Fruit fly (Drosophila melanogaster) whole organism, embryonic: Measurements from ENCODE around the gene SmydA-2.
A peak's percentile ranks its signal among the peaks of the same experiment; 100 is the strongest.

ENCODE experiments used
- Bdp1 ChIP-seq: fragments of 200-800 bp; sonication (Bioruptor generic); optimal IDR thresholded peaks from 3 replicates; lab custom pipeline; 2016; ENCODE audit warnings: missing biosample characterization, missing genetic modification characterization
- Bgb ChIP-seq: fragments of 200-800 bp; sonication (Bioruptor generic); IDR thresholded peaks from 2 replicates; pipeline ENCODE4 v1.3.6; 2022; ENCODE audit warnings: missing biosample characterization, missing genetic modification characterization; ENCODE audit not compliant: partially characterized antibody
- CG10274 ChIP-seq: fragments of 200-800 bp; sonication (Bioruptor generic); optimal IDR thresholded peaks from 3 replicates; lab custom pipeline; 2017; ENCODE audit warnings: missing biosample characterization, mild to moderate bottlenecking, missing genetic modification characterization
- CG10543 ChIP-seq: fragments of 200-800 bp; sonication (Bioruptor generic); optimal IDR thresholded peaks from 3 replicates; lab custom pipeline; 2017; ENCODE audit warnings: missing biosample characterization, mild to moderate bottlenecking, missing genetic modification characterization, moderate library complexity
- CG10565 ChIP-seq: fragments of 200-800 bp; sonication (Bioruptor generic); optimal IDR thresholded peaks from 3 replicates; lab custom pipeline; 2016; ENCODE audit warnings: missing biosample characterization, mild to moderate bottlenecking, missing genetic modification characterization
- CG11093 ChIP-seq: fragments of 200-800 bp; sonication (Bioruptor generic); IDR thresholded peaks from 3 replicates; pipeline ENCODE4 v1.3.6; 2022; ENCODE audit warnings: missing biosample characterization, missing genetic modification characterization
- CG11696 ChIP-seq: fragments of 200-800 bp; sonication (Bioruptor generic); IDR thresholded peaks from 2 replicates; pipeline ENCODE4 v1.3.6; 2022; ENCODE audit warnings: missing biosample characterization, missing genetic modification characterization
- CG12391 ChIP-seq: fragments of 200-800 bp; sonication (Bioruptor generic); optimal IDR thresholded peaks from 3 replicates; lab custom pipeline; 2018; ENCODE audit warnings: missing biosample characterization, mild to moderate bottlenecking, missing genetic modification characterization, moderate library complexity
- CG14965 ChIP-seq: fragments of 200-800 bp; sonication (Bioruptor generic); optimal IDR thresholded peaks from 2 replicates; lab custom pipeline; 2016; ENCODE audit warnings: missing biosample characterization, missing genetic modification characterization, borderline replicate concordance
- CG1529 ChIP-seq: fragments of 200-800 bp; sonication (Bioruptor generic); optimal IDR thresholded peaks from 3 replicates; lab custom pipeline; 2018; ENCODE audit warnings: missing biosample characterization, missing genetic modification characterization
- CG16813 ChIP-seq: fragments of 200-800 bp; sonication (Bioruptor generic); IDR thresholded peaks from 3 replicates; pipeline ENCODE4 v1.3.6; 2022; ENCODE audit warnings: missing biosample characterization, missing genetic modification characterization; ENCODE audit not compliant: partially characterized antibody
- CG17361 ChIP-seq: fragments of 200-800 bp; sonication (Bioruptor generic); IDR thresholded peaks from 3 replicates; pipeline ENCODE4 v1.3.6; 2022; ENCODE audit warnings: missing biosample characterization, missing genetic modification characterization
- CG17829 ChIP-seq: fragments of 200-800 bp; optimal IDR thresholded peaks from 2 replicates; lab custom pipeline; 2019; ENCODE audit warnings: missing biosample characterization, mild to moderate bottlenecking, missing genetic modification characterization, moderate library complexity
- CG17912 ChIP-seq: fragments of 200-800 bp; sonication (Bioruptor generic); optimal IDR thresholded peaks from 2 replicates; lab custom pipeline; 2018; ENCODE audit warnings: missing biosample characterization, mild to moderate bottlenecking, missing genetic modification characterization
- CG18011 ChIP-seq: fragments of 200-800 bp; sonication (Bioruptor generic); optimal IDR thresholded peaks from 2 replicates; lab custom pipeline; 2017; ENCODE audit warnings: missing biosample characterization, missing genetic modification characterization, mild to moderate bottlenecking, moderate library complexity, missing genotype
- CG18599 ChIP-seq: fragments of 200-800 bp; sonication (Bioruptor generic); optimal IDR thresholded peaks from 3 replicates; lab custom pipeline; 2017; ENCODE audit warnings: missing biosample characterization, missing genetic modification characterization, mild to moderate bottlenecking, moderate library complexity, missing genetic modification reagents
- CG2712 ChIP-seq: fragments of 200-800 bp; optimal IDR thresholded peaks from 3 replicates; lab custom pipeline; 2019; ENCODE audit warnings: missing biosample characterization, mild to moderate bottlenecking, missing genetic modification characterization, moderate library complexity
- CG3995 ChIP-seq: fragments of 200-800 bp; sonication (Bioruptor generic); optimal IDR thresholded peaks from 3 replicates; lab custom pipeline; 2016; ENCODE audit warnings: missing biosample characterization, missing genetic modification characterization
- CG5953 ChIP-seq: fragments of 200-800 bp; sonication (Bioruptor generic); IDR thresholded peaks from 2 replicates; pipeline ENCODE4 v1.3.6; 2022; ENCODE audit warnings: missing biosample characterization, missing genetic modification characterization
- CG6175 ChIP-seq: fragments of 200-800 bp; sonication (Bioruptor generic); IDR thresholded peaks from 3 replicates; pipeline ENCODE4 v1.3.6; 2022; ENCODE audit warnings: missing biosample characterization, missing genetic modification characterization
- CG7372 ChIP-seq: fragments of 200-800 bp; sonication (Bioruptor generic); IDR thresholded peaks from 2 replicates; pipeline ENCODE4 v1.3.6; 2022; ENCODE audit warnings: missing biosample characterization, missing genetic modification characterization
- CG8281 ChIP-seq: fragments of 200-800 bp; sonication (Bioruptor generic); optimal IDR thresholded peaks from 2 replicates; lab custom pipeline; 2018; ENCODE audit warnings: missing biosample characterization, mild to moderate bottlenecking, missing genetic modification characterization, moderate library complexity
- Deaf1 ChIP-seq: fragments of 200-800 bp; optimal IDR thresholded peaks from 3 replicates; lab custom pipeline; 2019; ENCODE audit warnings: missing biosample characterization, mild to moderate bottlenecking, missing genetic modification characterization, moderate library complexity
- Ets65A ChIP-seq: fragments of 200-800 bp; sonication (Bioruptor generic); peaks from one replicate; lab custom pipeline; 2016; ENCODE audit warnings: missing biosample characterization, missing genetic modification characterization
- Fer2 ChIP-seq: fragments of 200-800 bp; sonication (Bioruptor generic); optimal IDR thresholded peaks from 2 replicates; lab custom pipeline; 2018; ENCODE audit warnings: missing biosample characterization, mild to moderate bottlenecking, missing genetic modification characterization, moderate library complexity
- Hr3 ChIP-seq: fragments of 200-800 bp; sonication (Bioruptor generic); optimal IDR thresholded peaks from 3 replicates; lab custom pipeline; 2016; ENCODE audit warnings: missing biosample characterization, missing genetic modification characterization
- Hr39 ChIP-seq: fragments of >200 bp; optimal IDR thresholded peaks from 2 replicates; lab custom pipeline; 2017
- Med ChIP-seq: fragments of 200-800 bp; sonication (Bioruptor generic); peaks from one replicate; lab custom pipeline; 2016; ENCODE audit warnings: missing biosample characterization, missing genetic modification characterization, mild to moderate bottlenecking, inconsistent platforms, moderate library complexity
- Optix ChIP-seq: fragments of 200-800 bp; sonication (Bioruptor generic); IDR thresholded peaks from 3 replicates; pipeline ENCODE4 v1.3.6; 2022; ENCODE audit warnings: missing biosample characterization, missing genetic modification characterization
- Pdp1 ChIP-seq, 2 experiments: fragments of 200-800 bp; sonication (Bioruptor generic); optimal IDR thresholded peaks; 3 replicates each; lab custom pipeline; 2016; ENCODE audit warnings: missing biosample characterization in 2 of 2, missing genetic modification characterization in 2 of 2, mild to moderate bottlenecking in 1 of 2, moderate library complexity in 1 of 2
- Tbp ChIP-seq: fragments of >200 bp; optimal IDR thresholded peaks from 2 replicates; lab custom pipeline; 2018; ENCODE audit warnings: missing biosample characterization, missing genetic modification characterization
- br ChIP-seq: fragments of >200 bp; optimal IDR thresholded peaks from 2 replicates; lab custom pipeline; 2017
- chinmo ChIP-seq: fragments of 200-800 bp; sonication (Bioruptor generic); IDR thresholded peaks from 4 replicates; pipeline ENCODE4 v1.3.6; 2022; ENCODE audit warnings: missing biosample characterization, missing genetic modification characterization; ENCODE audit not compliant: partially characterized antibody
- croc ChIP-seq: fragments of 200-800 bp; sonication (Bioruptor generic); conservative IDR thresholded peaks from 3 replicates; pipeline ENCODE4 v1.3.6; 2022; ENCODE audit warnings: missing biosample characterization, missing genetic modification characterization
- cwo ChIP-seq: fragments of 200-800 bp; sonication (Bioruptor generic); optimal IDR thresholded peaks from 3 replicates; lab custom pipeline; 2017; ENCODE audit warnings: missing biosample characterization, missing genetic modification characterization, mild to moderate bottlenecking, moderate library complexity, missing genetic modification reagents
- fd102C ChIP-seq: fragments of 200-800 bp; sonication (Bioruptor generic); optimal IDR thresholded peaks from 2 replicates; lab custom pipeline; 2018; ENCODE audit warnings: missing biosample characterization, mild to moderate bottlenecking, missing genetic modification characterization, moderate library complexity
- gce ChIP-seq: fragments of 200-800 bp; sonication (Bioruptor generic); IDR thresholded peaks from 3 replicates; pipeline ENCODE4 v1.3.6; 2022; ENCODE audit warnings: missing biosample characterization, missing genetic modification characterization
- gfzf ChIP-seq: fragments of 200-800 bp; sonication (Bioruptor generic); optimal IDR thresholded peaks from 2 replicates; lab custom pipeline; 2016; ENCODE audit warnings: missing biosample characterization, mild to moderate bottlenecking, missing genetic modification characterization, moderate library complexity
- maf-S ChIP-seq: fragments of 200-800 bp; sonication (Bioruptor generic); optimal IDR thresholded peaks from 2 replicates; lab custom pipeline; 2016; ENCODE audit warnings: missing biosample characterization, missing genetic modification characterization
- pzg ChIP-seq: fragments of 200-800 bp; sonication (Bioruptor generic); optimal IDR thresholded peaks from 3 replicates; lab custom pipeline; 2018; ENCODE audit warnings: missing biosample characterization, mild to moderate bottlenecking, missing genetic modification characterization, moderate library complexity
- repo ChIP-seq: fragments of 200-800 bp; sonication (Bioruptor generic); optimal IDR thresholded peaks from 2 replicates; lab custom pipeline; 2016; ENCODE audit warnings: missing biosample characterization, missing genetic modification characterization
- sens ChIP-seq: fragments of 200-800 bp; sonication (Bioruptor generic); peaks from one replicate; lab custom pipeline; 2016; ENCODE audit warnings: missing biosample characterization, missing genetic modification characterization
- shn ChIP-seq: fragments of 200-800 bp; sonication (Bioruptor generic); optimal IDR thresholded peaks from 3 replicates; lab custom pipeline; 2016; ENCODE audit warnings: missing biosample characterization, missing genetic modification characterization
- slbo ChIP-seq: fragments of 200-800 bp; sonication (Bioruptor generic); IDR thresholded peaks from 2 replicates; pipeline ENCODE4 v1.3.6; 2022; ENCODE audit warnings: missing biosample characterization, missing genetic modification characterization
- sr ChIP-seq: fragments of 200-800 bp; sonication (Bioruptor generic); IDR thresholded peaks from 3 replicates; pipeline ENCODE4 v1.3.6; 2022; ENCODE audit warnings: missing biosample characterization, missing genetic modification characterization
- toy ChIP-seq: fragments of 200-800 bp; sonication (Bioruptor generic); IDR thresholded peaks from 2 replicates; pipeline ENCODE4 v1.3.6; 2022; ENCODE audit warnings: missing biosample characterization, missing genetic modification characterization
- trh ChIP-seq: fragments of 200-800 bp; sonication (Bioruptor generic); optimal IDR thresholded peaks from 2 replicates; lab custom pipeline; 2016; ENCODE audit warnings: missing biosample characterization, missing genetic modification characterization
- vnd ChIP-seq: fragments of 200-800 bp; sonication (Bioruptor generic); IDR thresholded peaks from 3 replicates; pipeline ENCODE4 v1.3.6; 2022; ENCODE audit warnings: missing biosample characterization, missing genetic modification characterization; ENCODE audit not compliant: partially characterized antibody
- vvl ChIP-seq: fragments of 200-800 bp; sonication (Bioruptor generic); IDR thresholded peaks from 2 replicates; pipeline ENCODE4 v1.3.6; 2022; ENCODE audit warnings: missing biosample characterization, missing genetic modification characterization
- z ChIP-seq: fragments of 200-800 bp; sonication (Bioruptor generic); IDR thresholded peaks from 3 replicates; pipeline ENCODE4 v1.3.6; 2022; ENCODE audit warnings: missing biosample characterization, missing genetic modification characterization

Gene SmydA-2

dm6 chr3L:18994505-18994969 lies 8.5 kb downstream of the SmydA-2 start (continued):
- TF ChIP-seq croc (GFP tag; lab: Robert Waterston, UW), result no peak
- TF ChIP-seq Bdp1, result no peak
- peak; percentile 61 for TF ChIP-seq CG6175 (GFP tag; lab: Robert Waterston, UW)
- peak; percentile 46 for TF ChIP-seq Deaf1 (tag; lab: Kevin White, UChicago)
- no peak for TF ChIP-seq CG14965 (GFP tag; lab: Kevin White, UChicago)
- no peak for TF ChIP-seq CG11696 (GFP tag; lab: Robert Waterston, UW)
- peak; percentile 1 for TF ChIP-seq CG17912
- TF ChIP-seq pzg, result no peak
- TF ChIP-seq CG10565 (GFP tag; lab: Kevin White, UChicago), result no peak
- TF ChIP-seq cwo (GFP tag; lab: Kevin White, UChicago), result peak; percentile 96
- TF ChIP-seq Optix, result no peak
- TF ChIP-seq fd102C (GFP tag; lab: Kevin White, UChicago), result no peak
- no peak for TF ChIP-seq shn
- peak; percentile 31 for TF ChIP-seq CG18599 (GFP tag; lab: Kevin White, UChicago)
- no peak for TF ChIP-seq toy (GFP tag; lab: Robert Waterston, UW)
- TF ChIP-seq CG8281 (tag; lab: Kevin White, UChicago), result no peak
- TF ChIP-seq CG7372, result no peak
- no peak for TF ChIP-seq maf-S (GFP tag; lab: Kevin White, UChicago)
- TF ChIP-seq CG11093 (GFP tag; lab: Robert Waterston, UW), result no peak
- no peak for TF ChIP-seq CG18011 (GFP tag; lab: Kevin White, UChicago)
- TF ChIP-seq CG12391, result no peak
- no peak for TF ChIP-seq Hr3
- no peak for TF ChIP-seq CG2712 (tag; lab: Kevin White, UChicago)
- peak; percentile 47 for TF ChIP-seq CG10543 (GFP tag; lab: Kevin White, UChicago)
- TF ChIP-seq Fer2 (tag; lab: Kevin White, UChicago), result no peak
- TF ChIP-seq, all 482 proteins: peak for 62

dm6 chr3L:18993578-18994255 lies 9.3 kb downstream of the SmydA-2 start:
- peak; percentile 73 for TF ChIP-seq sr (GFP tag; lab: Robert Waterston, UW)
- TF ChIP-seq CG3995 (GFP tag; lab: Kevin White, UChicago), result peak; percentile 7
- TF ChIP-seq Hr39 (lab: Kevin White, UChicago), result no peak
- peak; percentile 57 for TF ChIP-seq Med (GFP tag; lab: Kevin White, UChicago)
- TF ChIP-seq gce (GFP tag; lab: Robert Waterston, UW), result 0 out of 3 replicates have a peak, but pooled peaks have one; percentile 22
- TF ChIP-seq CG17361 (GFP tag; lab: Robert Waterston, UW), result no peak
- no peak for TF ChIP-seq br (lab: Kevin White, UChicago)
- peak; percentile 74 for TF ChIP-seq cwo (GFP tag; lab: Kevin White, UChicago)
- TF ChIP-seq Ets65A, result peak; percentile 58
- TF ChIP-seq slbo (GFP tag; lab: Robert Waterston, UW), result 0 out of 2 replicates have a peak, but pooled peaks have one; percentile 18
- no peak for TF ChIP-seq gfzf (GFP tag; lab: Kevin White, UChicago)
- 0 out of 3 replicates have a peak, but pooled peaks have one; percentile 24 for TF ChIP-seq vnd
- peak in 1 of 2 experiments; percentile 73 for TF ChIP-seq Pdp1 (GFP tag; optimal IDR thresholded peaks at IDR 0.05; lab: Kevin White, UChicago)
- no peak for TF ChIP-seq CG17829 (tag; lab: Kevin White, UChicago)
- 0 out of 2 replicates have a peak, but pooled peaks have one; percentile 17 for TF ChIP-seq Bgb (GFP tag; lab: Robert Waterston, UW)
- peak; percentile 43; the same call in 1 of the 3 replicates for TF ChIP-seq z (GFP tag; lab: Robert Waterston, UW)
- TF ChIP-seq repo (GFP tag; lab: Kevin White, UChicago), result no peak
- TF ChIP-seq vvl (GFP tag; lab: Robert Waterston, UW), result peak; percentile 54; the same call in 1 of the 2 replicates
- peak; percentile 2 for TF ChIP-seq sens (GFP tag; lab: Kevin White, UChicago)
- 0 out of 2 replicates have a peak, but pooled peaks have one; percentile 9 for TF ChIP-seq CG5953 (GFP tag; lab: Robert Waterston, UW)
- TF ChIP-seq Tbp, result no peak
- 0 out of 3 replicates have a peak, but pooled peaks have one; percentile 24 for TF ChIP-seq CG16813 (GFP tag; lab: Robert Waterston, UW)
- TF ChIP-seq trh (GFP tag; lab: Kevin White, UChicago), result no peak
- no peak for TF ChIP-seq CG1529 (GFP tag; lab: Kevin White, UChicago)
- TF ChIP-seq CG10274 (GFP tag; lab: Kevin White, UChicago), result peak; percentile 44
- 0 out of 4 replicates have a peak, but pooled peaks have one; percentile 8 for TF ChIP-seq chinmo (GFP tag; lab: Robert Waterston, UW)
